Worm (Caenorhabditis elegans) whole organism, L4/young adult: ENCODE data around the gene F38B7.3.

Experiments used
- dao-5 ChIP-seq: sonication (generic microtip); optimal IDR thresholded peaks from 2 replicates; lab custom pipeline; 2016; ENCODE audit warnings: missing genotype, missing genetic modification characterization, moderate library complexity, missing compliant biosample characterization
- him-1 ChIP-seq: sonication (generic microtip); optimal IDR thresholded peaks from 2 replicates; lab custom pipeline; 2016; ENCODE audit warnings: missing genotype, missing genetic modification reagents, missing genetic modification characterization, missing compliant biosample characterization

DNA sequence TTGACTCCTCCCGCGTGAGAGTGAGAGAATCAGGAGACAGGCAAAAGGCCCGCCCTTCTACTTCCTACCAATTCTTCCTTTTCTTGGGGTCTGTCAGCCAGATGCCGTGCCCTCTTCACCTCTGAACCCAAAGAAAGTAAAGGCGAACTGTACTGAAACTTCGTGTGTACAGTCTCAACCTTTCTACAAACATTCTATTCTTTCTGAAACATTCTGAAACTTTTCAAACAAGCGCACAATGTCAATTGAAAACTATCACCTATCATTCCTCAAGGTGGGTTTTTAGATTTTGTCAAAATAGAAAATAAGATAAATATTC lies 16.4 kb upstream of the F38B7.3 start:
- TF ChIP-seq him-1 (tag; lab: Kevin White, UChicago) (no peak), dao-5 (no peak)
